Fruit fly (Drosophila melanogaster) whole organism, embryonic: ENCODE results near the gene sage.

Source experiments
- az2 ChIP-seq: fragments of 200-800 bp; sonication (Bioruptor generic); optimal IDR thresholded peaks from 3 replicates; lab custom pipeline; 2016; ENCODE audit warnings: missing biosample characterization, missing genetic modification characterization
- p53 ChIP-seq: fragments of 200-800 bp; sonication (Bioruptor generic); optimal IDR thresholded peaks from 2 replicates; lab custom pipeline; 2016; ENCODE audit warnings: missing biosample characterization, missing genetic modification characterization
- usp ChIP-seq: fragments of >200 bp; optimal IDR thresholded peaks from 2 replicates; lab custom pipeline; 2017; ENCODE audit warnings: missing biosample characterization, missing genetic modification characterization

DNA sequence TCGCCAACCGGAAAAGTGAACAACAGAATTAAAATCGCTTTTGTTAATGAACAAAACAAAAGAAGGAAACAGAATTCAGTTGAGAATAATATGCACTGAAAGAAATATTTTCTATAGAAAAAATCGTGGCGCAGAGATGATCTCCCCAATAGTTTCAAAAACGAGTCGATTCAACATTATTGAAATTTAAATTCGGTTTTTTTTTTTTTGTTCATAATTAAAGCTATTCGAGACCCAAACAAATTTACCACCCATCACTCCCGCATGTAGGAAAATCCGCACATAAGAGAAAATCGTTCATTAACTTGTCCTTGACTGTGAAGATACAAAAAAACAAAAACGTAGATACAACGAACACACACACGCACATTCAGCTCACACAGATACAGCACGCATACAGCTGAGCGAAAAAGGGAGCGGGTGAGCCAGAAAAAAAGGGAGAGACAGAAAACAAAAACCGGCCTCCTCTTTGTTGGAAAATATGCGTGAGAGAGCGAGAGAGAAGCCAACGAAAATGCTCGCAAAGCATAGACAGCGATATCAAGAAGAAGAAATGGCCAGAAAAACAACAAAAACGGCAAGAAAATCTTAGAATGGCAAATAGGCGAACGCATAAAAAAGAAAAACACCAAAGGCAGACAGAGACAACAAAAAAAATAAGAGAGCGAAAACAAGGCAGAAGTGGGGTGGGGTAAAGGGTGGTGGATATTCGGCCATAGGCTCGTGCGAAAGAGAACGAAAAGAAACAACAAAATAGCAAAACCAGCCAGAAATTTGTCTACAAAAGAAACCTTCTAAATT, 43.7 kb downstream of the sage start:
- TF ChIP-seq az2 (GFP tag; lab: Kevin White, UChicago): peak; percentile 16
- no peak for TF ChIP-seq usp (GFP tag; lab: Kevin White, UChicago)
- no peak for TF ChIP-seq p53 (GFP tag; lab: Kevin White, UChicago)
